Fruit fly (Drosophila melanogaster) whole organism, embryonic: ENCODE results near the gene JMJD4.

Source experiments
- Abd-B ChIP-seq: fragments of 200-800 bp; sonication (Bioruptor generic); optimal IDR thresholded peaks from 2 replicates; lab custom pipeline; 2018; ENCODE audit warnings: missing biosample characterization, mild to moderate bottlenecking, missing genetic modification characterization, moderate library complexity
- B-H1 ChIP-seq: fragments of 200-800 bp; sonication (Bioruptor generic); IDR thresholded peaks from 3 replicates; pipeline ENCODE4 v1.3.6; 2022; ENCODE audit warnings: missing biosample characterization, missing genetic modification characterization
- B-H2 ChIP-seq: fragments of 200-800 bp; sonication (Bioruptor generic); optimal IDR thresholded peaks from 2 replicates; lab custom pipeline; 2018; ENCODE audit warnings: missing biosample characterization, mild to moderate bottlenecking, missing genetic modification characterization
- C15 ChIP-seq: fragments of 200-800 bp; sonication (Bioruptor generic); IDR thresholded peaks from 3 replicates; pipeline ENCODE4 v1.3.6; 2022; ENCODE audit warnings: missing biosample characterization, missing genetic modification characterization
- CG10321 ChIP-seq: fragments of 200-800 bp; sonication (Bioruptor generic); IDR thresholded peaks from 2 replicates; pipeline ENCODE4 v1.3.6; 2022; ENCODE audit warnings: missing biosample characterization, missing genetic modification characterization
- CG10462 ChIP-seq: fragments of 200-800 bp; sonication (Bioruptor generic); optimal IDR thresholded peaks from 2 replicates; lab custom pipeline; 2016; ENCODE audit warnings: missing biosample characterization, missing genetic modification characterization
- CG11695 ChIP-seq: fragments of 200-800 bp; sonication (Bioruptor generic); IDR thresholded peaks from 3 replicates; pipeline ENCODE4 v1.3.6; 2022; ENCODE audit warnings: missing biosample characterization, missing genetic modification characterization
- CG13123 ChIP-seq: fragments of 200-800 bp; sonication (Bioruptor generic); optimal IDR thresholded peaks from 2 replicates; lab custom pipeline; 2016; ENCODE audit warnings: missing biosample characterization, missing genetic modification characterization
- CG13287 ChIP-seq: fragments of 200-800 bp; sonication (Bioruptor generic); IDR thresholded peaks from 2 replicates; pipeline ENCODE4 v1.3.6; 2022; ENCODE audit warnings: missing biosample characterization, missing genetic modification characterization; ENCODE audit not compliant: partially characterized antibody
- CG13296 ChIP-seq: fragments of 200-800 bp; sonication (Bioruptor generic); optimal IDR thresholded peaks from 3 replicates; lab custom pipeline; 2018; ENCODE audit warnings: missing biosample characterization, mild to moderate bottlenecking, missing genetic modification characterization
- CG14860 ChIP-seq: fragments of 200-800 bp; sonication (Bioruptor generic); IDR thresholded peaks from 3 replicates; pipeline ENCODE4 v1.3.6; 2022; ENCODE audit warnings: missing biosample characterization, missing genetic modification characterization; ENCODE audit not compliant: partially characterized antibody
- CG15073 ChIP-seq: fragments of 200-800 bp; sonication (Bioruptor generic); optimal IDR thresholded peaks from 2 replicates; lab custom pipeline; 2016; ENCODE audit warnings: missing biosample characterization, missing genetic modification characterization
- CG1647 ChIP-seq: fragments of 200-800 bp; sonication (Bioruptor generic); optimal IDR thresholded peaks from 3 replicates; lab custom pipeline; 2016; ENCODE audit warnings: missing biosample characterization, missing genetic modification characterization
- CG17186 ChIP-seq: fragments of 200-800 bp; sonication (Bioruptor generic); optimal IDR thresholded peaks from 3 replicates; lab custom pipeline; 2017; ENCODE audit warnings: missing biosample characterization, missing genetic modification reagents, missing genetic modification characterization
- CG18011 ChIP-seq: fragments of 200-800 bp; sonication (Bioruptor generic); optimal IDR thresholded peaks from 2 replicates; lab custom pipeline; 2017; ENCODE audit warnings: missing biosample characterization, missing genetic modification characterization, mild to moderate bottlenecking, moderate library complexity, missing genotype
- CG4854 ChIP-seq: fragments of 200-800 bp; sonication (Bioruptor generic); optimal IDR thresholded peaks from 2 replicates; lab custom pipeline; 2016; ENCODE audit warnings: missing biosample characterization, missing genetic modification characterization, inconsistent platforms
- CG6683 ChIP-seq: fragments of 200-800 bp; sonication (Bioruptor generic); optimal IDR thresholded peaks from 2 replicates; lab custom pipeline; 2017; ENCODE audit warnings: missing biosample characterization, mild to moderate bottlenecking, missing genetic modification characterization, missing genetic modification reagents
- CG7987 ChIP-seq: fragments of 200-800 bp; sonication (Bioruptor generic); optimal IDR thresholded peaks from 2 replicates; lab custom pipeline; 2018; ENCODE audit warnings: missing biosample characterization, mild to moderate bottlenecking, missing genetic modification characterization, moderate library complexity
- CG8924 ChIP-seq: fragments of 200-800 bp; optimal IDR thresholded peaks from 3 replicates; lab custom pipeline; 2019; ENCODE audit warnings: missing biosample characterization, mild to moderate bottlenecking, missing genetic modification characterization, moderate library complexity
- CG9437 ChIP-seq: fragments of 200-800 bp; sonication (Bioruptor generic); optimal IDR thresholded peaks from 2 replicates; lab custom pipeline; 2018; ENCODE audit warnings: missing biosample characterization, mild to moderate bottlenecking, missing genetic modification characterization
- CG9932 ChIP-seq: fragments of 200-800 bp; sonication (Bioruptor generic); IDR thresholded peaks from 2 replicates; pipeline ENCODE4 v1.3.6; 2022; ENCODE audit warnings: missing biosample characterization, missing genetic modification characterization
- Dip3 ChIP-seq: fragments of 200-800 bp; sonication (Bioruptor generic); optimal IDR thresholded peaks from 3 replicates; lab custom pipeline; 2016; ENCODE audit warnings: missing biosample characterization, missing genetic modification characterization
- Lim3 ChIP-seq: fragments of 200-800 bp; sonication (Bioruptor generic); IDR thresholded peaks from 2 replicates; pipeline ENCODE4 v1.3.6; 2022; ENCODE audit warnings: missing biosample characterization, missing genetic modification characterization
- Myb ChIP-seq: fragments of 200-800 bp; sonication (Bioruptor generic); optimal IDR thresholded peaks from 2 replicates; lab custom pipeline; 2016; ENCODE audit warnings: missing biosample characterization, missing genetic modification characterization
- NC2α ChIP-seq: fragments of 200-800 bp; sonication (Bioruptor generic); optimal IDR thresholded peaks from 2 replicates; lab custom pipeline; 2016; ENCODE audit warnings: missing biosample characterization, missing genetic modification characterization
- Nf-YB ChIP-seq: fragments of 200-800 bp; sonication (Bioruptor generic); optimal IDR thresholded peaks from 3 replicates; lab custom pipeline; 2019; ENCODE audit warnings: missing biosample characterization, mild to moderate bottlenecking, missing genetic modification characterization, moderate library complexity
- Sry-β ChIP-seq: fragments of 200-800 bp; sonication (Bioruptor generic); optimal IDR thresholded peaks from 2 replicates; lab custom pipeline; 2018; ENCODE audit warnings: missing biosample characterization, mild to moderate bottlenecking, missing genetic modification characterization, moderate library complexity
- Stat92E ChIP-seq, 3 experiments: fragments of >200 bp in 2 of 3; fragments of 200-800 bp in 1 of 3; sonication (Bioruptor generic) in 1 of 3; optimal IDR thresholded peaks; 2 replicates each; lab custom pipeline; 2017 to 2019; ENCODE audit warnings: missing biosample characterization in 3 of 3, missing genetic modification characterization in 3 of 3, mild to moderate bottlenecking in 1 of 3, moderate library complexity in 1 of 3
- Tbp ChIP-seq: fragments of >200 bp; optimal IDR thresholded peaks from 2 replicates; lab custom pipeline; 2018; ENCODE audit warnings: missing biosample characterization, missing genetic modification characterization
- Vsx1 ChIP-seq: fragments of 200-800 bp; sonication (Bioruptor generic); optimal IDR thresholded peaks from 2 replicates; lab custom pipeline; 2017; ENCODE audit warnings: missing biosample characterization, mild to moderate bottlenecking, missing genetic modification characterization, missing genetic modification reagents
- ac ChIP-seq: fragments of 200-800 bp; sonication (Bioruptor generic); optimal IDR thresholded peaks from 3 replicates; lab custom pipeline; 2017; ENCODE audit warnings: missing biosample characterization, mild to moderate bottlenecking, missing genetic modification characterization
- ap ChIP-seq: fragments of 200-800 bp; sonication (Bioruptor generic); IDR thresholded peaks from 2 replicates; pipeline ENCODE4 v1.3.6; 2022; ENCODE audit warnings: missing biosample characterization, missing genetic modification characterization
- bcd ChIP-seq: fragments of 200-800 bp; sonication (Bioruptor generic); optimal IDR thresholded peaks from 2 replicates; lab custom pipeline; 2017; ENCODE audit warnings: missing biosample characterization, mild to moderate bottlenecking, missing genetic modification characterization
- caup ChIP-seq: fragments of 200-800 bp; sonication (Bioruptor generic); optimal IDR thresholded peaks from 3 replicates; lab custom pipeline; 2017; ENCODE audit warnings: missing biosample characterization, mild to moderate bottlenecking, missing genetic modification characterization, moderate library complexity; ENCODE audit not compliant: severe bottlenecking
- dan ChIP-seq: fragments of 200-800 bp; sonication (Bioruptor generic); IDR thresholded peaks from 2 replicates; pipeline ENCODE4 v1.3.6; 2022; ENCODE audit warnings: missing biosample characterization, missing genetic modification characterization
- dati ChIP-seq: fragments of 200-800 bp; sonication (Bioruptor generic); IDR thresholded peaks from 2 replicates; pipeline ENCODE4 v1.3.6; 2022; ENCODE audit warnings: missing biosample characterization, missing genetic modification characterization
- dm ChIP-seq: fragments of 200-800 bp; sonication (Bioruptor generic); optimal IDR thresholded peaks from 3 replicates; lab custom pipeline; 2016; ENCODE audit warnings: missing biosample characterization, missing genetic modification characterization
- fd3F ChIP-seq: fragments of 200-800 bp; sonication (Bioruptor generic); optimal IDR thresholded peaks from 2 replicates; lab custom pipeline; 2018; ENCODE audit warnings: missing biosample characterization, mild to moderate bottlenecking, missing genetic modification characterization, moderate library complexity
- grau ChIP-seq: fragments of 200-800 bp; optimal IDR thresholded peaks from 3 replicates; lab custom pipeline; 2019; ENCODE audit warnings: missing biosample characterization, mild to moderate bottlenecking, missing genetic modification characterization, moderate library complexity
- ham ChIP-seq: fragments of 200-800 bp; sonication (Bioruptor generic); IDR thresholded peaks from 2 replicates; pipeline ENCODE4 v1.3.6; 2022; ENCODE audit warnings: missing biosample characterization, missing genetic modification characterization
- jing ChIP-seq: fragments of 200-800 bp; sonication (Bioruptor generic); optimal IDR thresholded peaks from 2 replicates; lab custom pipeline; 2018; ENCODE audit warnings: missing biosample characterization, mild to moderate bottlenecking, missing genetic modification characterization
- luna ChIP-seq: fragments of 200-800 bp; sonication (Bioruptor generic); optimal IDR thresholded peaks from 2 replicates; lab custom pipeline; 2016; ENCODE audit warnings: missing biosample characterization, missing genetic modification characterization
- nau ChIP-seq: fragments of 200-800 bp; sonication (Bioruptor generic); optimal IDR thresholded peaks from 3 replicates; lab custom pipeline; 2017; ENCODE audit warnings: missing biosample characterization, mild to moderate bottlenecking, missing genetic modification characterization, missing genetic modification reagents
- nmo ChIP-seq: fragments of 200-800 bp; sonication (Bioruptor generic); optimal IDR thresholded peaks from 2 replicates; lab custom pipeline; 2018; ENCODE audit warnings: missing biosample characterization, mild to moderate bottlenecking, missing genetic modification characterization, moderate library complexity
- oc ChIP-seq: fragments of 200-800 bp; sonication (Bioruptor generic); optimal IDR thresholded peaks from 2 replicates; lab custom pipeline; 2018; ENCODE audit warnings: missing biosample characterization, mild to moderate bottlenecking, missing genetic modification characterization, moderate library complexity
- row ChIP-seq: fragments of 200-800 bp; sonication (Bioruptor generic); IDR thresholded peaks from 3 replicates; pipeline ENCODE4 v1.3.6; 2022; ENCODE audit warnings: missing biosample characterization, missing genetic modification characterization
- sd ChIP-seq: fragments of 200-800 bp; sonication (Bioruptor generic); optimal IDR thresholded peaks from 3 replicates; lab custom pipeline; 2018; ENCODE audit warnings: missing biosample characterization, mild to moderate bottlenecking, missing genetic modification characterization, moderate library complexity
- shn ChIP-seq: fragments of 200-800 bp; sonication (Bioruptor generic); optimal IDR thresholded peaks from 3 replicates; lab custom pipeline; 2016; ENCODE audit warnings: missing biosample characterization, missing genetic modification characterization
- sima ChIP-seq: fragments of 200-800 bp; sonication (Bioruptor generic); optimal IDR thresholded peaks from 2 replicates; lab custom pipeline; 2016; ENCODE audit warnings: missing biosample characterization, missing genetic modification characterization
- zfh1 ChIP-seq: fragments of 200-800 bp; sonication (Bioruptor generic); IDR thresholded peaks from 3 replicates; pipeline ENCODE4 v1.3.6; 2022; ENCODE audit warnings: missing biosample characterization, missing genetic modification characterization

The JMJD4 gene

DNA sequence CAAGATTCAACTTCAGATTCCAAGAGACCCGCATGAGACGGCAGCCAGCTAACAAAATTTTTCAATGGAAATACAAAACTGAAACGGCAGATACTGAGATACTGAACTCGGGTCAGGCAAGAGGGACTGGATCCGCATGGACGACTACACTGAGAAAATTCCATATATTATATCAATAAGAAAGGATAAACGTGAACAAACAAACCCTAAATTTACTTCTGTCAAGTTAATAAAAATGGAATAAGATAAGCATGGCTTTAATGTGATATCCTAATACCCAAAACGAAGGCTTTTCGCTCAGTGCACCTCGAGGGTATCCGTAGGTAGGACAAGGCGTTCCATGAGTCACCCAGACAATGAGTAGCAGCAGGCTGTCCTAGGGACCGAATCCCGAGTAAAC lies 13.8 kb downstream of the JMJD4 start (continued):
- TF ChIP-seq Lim3 (GFP tag; lab: Robert Waterston, UW) (no peak), dati (peak; percentile 47; the same call in 1 of the 2 replicates), CG9437 (peak; percentile 42), CG14860 (GFP tag; lab: Robert Waterston, UW) (no peak), shn (peak; percentile 79), grau (tag; lab: Kevin White, UChicago) (peak; percentile 83), Dip3 (GFP tag; lab: Kevin White, UChicago) (peak; percentile 73), row (peak; percentile 87), CG4854 (GFP tag; lab: Kevin White, UChicago) (peak; percentile 82), CG17186 (GFP tag; lab: Kevin White, UChicago) (peak; percentile 30), CG7987 (GFP tag; lab: Kevin White, UChicago) (no peak), Myb (GFP tag; lab: Kevin White, UChicago) (peak; percentile 61), oc (peak; percentile 73), Sry-β (GFP tag; lab: Kevin White, UChicago) (no peak), caup (GFP tag; lab: Kevin White, UChicago) (peak; percentile 75), B-H2 (GFP tag; lab: Kevin White, UChicago) (no peak), ham (GFP tag; lab: Robert Waterston, UW) (no peak), CG13296 (peak; percentile 3), ap (GFP tag; lab: Robert Waterston, UW) (peak; percentile 73), sima (peak; percentile 23), CG15073 (GFP tag; lab: Kevin White, UChicago) (peak; percentile 48), dan (GFP tag; lab: Robert Waterston, UW) (no peak; the same call in 1 of the 2 replicates), B-H1 (GFP tag; lab: Robert Waterston, UW) (peak; percentile 39; the same call in 1 of the 3 replicates), luna (no peak), C15 (GFP tag; lab: Robert Waterston, UW) (peak; percentile 49; the same call in 1 of the 3 replicates), Vsx1 (peak; percentile 76), nau (peak; percentile 53), CG18011 (GFP tag; lab: Kevin White, UChicago) (peak; percentile 43), dm (peak; percentile 83), NC2α (GFP tag; lab: Kevin White, UChicago) (peak; percentile 84), CG11695 (peak; percentile 81), CG13287 (GFP tag; lab: Robert Waterston, UW) (no peak), Tbp (no peak), CG13123 (peak; percentile 73), sd (tag; lab: Kevin White, UChicago) (peak; percentile 25), CG10462 (GFP tag; lab: Kevin White, UChicago) (peak; percentile 86), nmo (GFP tag; lab: Kevin White, UChicago) (peak; percentile 89), CG1647 (peak; percentile 63), Abd-B (GFP tag; lab: Kevin White, UChicago) (peak; percentile 77), Stat92E (GFP tag; optimal IDR thresholded peaks at IDR 0.05; lab: Kevin White, UChicago) (peak in 1 of 3 experiments; percentile 86), Nf-YB (GFP tag; lab: Kevin White, UChicago) (peak; percentile 65), CG9932 (GFP tag; lab: Robert Waterston, UW) (peak; percentile 50; the same call in 1 of the 2 replicates), zfh1 (GFP tag; lab: Robert Waterston, UW) (peak; percentile 96), CG6683 (GFP tag; lab: Kevin White, UChicago) (peak; percentile 22), fd3F (peak; percentile 34), CG8924 (tag; lab: Kevin White, UChicago) (peak; percentile 92), bcd (peak; percentile 84), CG10321 (GFP tag; lab: Robert Waterston, UW) (0 out of 2 replicates have a peak, but pooled peaks have one; percentile 14), ac (peak; percentile 95), jing (peak; percentile 73)
